Fruit fly (Drosophila melanogaster): ENCODE measurements around the gene Apc.

Gene Apc

DNA sequence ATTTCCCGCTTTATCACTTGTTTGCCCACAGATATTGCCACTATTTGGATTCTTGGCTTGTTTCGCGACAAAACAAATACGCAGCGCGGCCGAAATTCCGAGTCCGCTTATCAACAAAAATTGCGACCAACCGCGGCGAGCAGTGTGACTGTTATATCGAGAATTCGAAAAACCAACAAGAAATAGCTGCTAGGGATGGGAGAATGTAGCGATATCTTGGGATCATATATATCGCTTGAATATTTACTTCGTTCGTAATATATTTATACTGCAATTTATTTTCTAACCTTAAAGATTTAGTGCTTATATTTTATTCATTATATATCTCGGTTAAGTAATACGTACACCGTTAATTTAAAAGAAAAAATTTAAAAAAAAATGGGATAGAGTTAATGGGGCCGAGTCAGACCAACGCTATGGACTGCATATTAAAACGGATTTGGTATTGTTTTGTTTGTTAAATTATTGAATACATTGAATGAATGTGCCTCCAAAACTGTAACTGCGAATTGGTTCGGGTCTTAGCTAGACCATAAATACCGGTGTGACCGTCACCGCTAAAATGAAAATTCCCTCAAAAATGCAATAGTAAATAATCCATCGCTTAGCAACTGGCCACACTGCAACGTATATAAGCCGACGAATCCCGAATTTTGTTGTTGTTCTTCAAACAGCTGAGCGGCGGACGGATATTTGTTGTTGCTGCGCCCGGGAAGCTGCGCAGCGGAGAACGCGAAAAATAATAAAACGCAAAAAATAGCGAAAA is at the start of gene Apc, which contains the start of gene spg (continued):
- peak; percentile 10 for TF ChIP-seq CG16863 (GFP tag; optimal IDR thresholded peaks at IDR 0.05)
- TF ChIP-seq CG4282 (GFP tag; optimal IDR thresholded peaks at IDR 0.05), result no peak
- peak; percentile 3 for TF ChIP-seq CG13775 (GFP tag; optimal IDR thresholded peaks at IDR 0.05)
- TF ChIP-seq zfh2 (GFP tag; optimal IDR thresholded peaks at IDR 0.05), result no peak
- TF ChIP-seq Nf-YC (tag; optimal IDR thresholded peaks at IDR 0.05), result peak; percentile 46
- TF ChIP-seq dan (GFP tag; IDR thresholded peaks at IDR 0.05), result no peak
- TF ChIP-seq lov (optimal IDR thresholded peaks at IDR 0.05), result no peak
- TF ChIP-seq lov (GFP tag; IDR thresholded peaks at IDR 0.05), result 0 out of 3 replicates have a peak, but pooled peaks have one; percentile 25
- peak; percentile 70 for TF ChIP-seq Fer1 (GFP tag; optimal IDR thresholded peaks at IDR 0.05)
- TF ChIP-seq wdn (GFP tag; IDR thresholded peaks at IDR 0.05), result 0 out of 2 replicates have a peak, but pooled peaks have one; percentile 8
- TF ChIP-seq slp2 (GFP tag; optimal IDR thresholded peaks at IDR 0.05), result peak; percentile 17
- TF ChIP-seq CG12104 (GFP tag; optimal IDR thresholded peaks at IDR 0.05), result no peak
- peak; percentile 84 for TF ChIP-seq Sry-δ (GFP tag; optimal IDR thresholded peaks at IDR 0.05)
- 0 out of 2 replicates have a peak, but pooled peaks have one; percentile 19 for TF ChIP-seq Nf-YA (GFP tag; IDR thresholded peaks at IDR 0.05)
- peak; percentile 35 for TF ChIP-seq CG3281 (GFP tag; optimal IDR thresholded peaks at IDR 0.05)
- no peak for TF ChIP-seq Antp (GFP tag; optimal IDR thresholded peaks at IDR 0.05)
- TF ChIP-seq onecut (GFP tag; IDR thresholded peaks at IDR 0.05), result no peak
- no peak for TF ChIP-seq CTCF (GFP tag; optimal IDR thresholded peaks at IDR 0.05)
- TF ChIP-seq lmd (GFP tag; IDR thresholded peaks at IDR 0.05), result no peak
- TF ChIP-seq CG8765 (GFP tag; IDR thresholded peaks at IDR 0.05), result no peak
- peak; percentile 48 for TF ChIP-seq CG2875 (GFP tag; optimal IDR thresholded peaks at IDR 0.05)
- peak; percentile 63 for TF ChIP-seq Ets97D (GFP tag; optimal IDR thresholded peaks at IDR 0.05)
- no peak for TF ChIP-seq dati (GFP tag; IDR thresholded peaks at IDR 0.05)
- TF ChIP-seq CG14441 (GFP tag; IDR thresholded peaks at IDR 0.05), result no peak
- peak in 1 of 2 experiments; percentile 8 for TF ChIP-seq Eip74EF (GFP tag; optimal IDR thresholded peaks at IDR 0.05)
- TF ChIP-seq gro (GFP tag; optimal IDR thresholded peaks at IDR 0.05), result peak; percentile 38
- no peak for TF ChIP-seq Nf-YB (GFP tag; optimal IDR thresholded peaks at IDR 0.05)
- TF ChIP-seq Lim3 (GFP tag; IDR thresholded peaks at IDR 0.05), result no peak
- no peak for TF ChIP-seq Dfd (GFP tag; optimal IDR thresholded peaks at IDR 0.05)
- peak; percentile 51 for TF ChIP-seq Mes4 (GFP tag; optimal IDR thresholded peaks at IDR 0.05)
- no peak for TF ChIP-seq z (GFP tag; IDR thresholded peaks at IDR 0.05)
- TF ChIP-seq Sox100B (GFP tag; optimal IDR thresholded peaks at IDR 0.05), result no peak
- TF ChIP-seq CG4707 (GFP tag; optimal IDR thresholded peaks at IDR 0.05), result peak; percentile 71
- no peak for TF ChIP-seq CkIIα-i1 (GFP tag; IDR thresholded peaks at IDR 0.05)
- TF ChIP-seq CG31224 (GFP tag; IDR thresholded peaks at IDR 0.05), result no peak
- TF ChIP-seq CG17912 (GFP tag; optimal IDR thresholded peaks at IDR 0.05), result peak; percentile 63
- TF ChIP-seq NfI (GFP tag; optimal IDR thresholded peaks at IDR 0.05), result no peak
- no peak for TF ChIP-seq CG17568 (GFP tag; optimal IDR thresholded peaks at IDR 0.05)
- TF ChIP-seq CG8359 (GFP tag; optimal IDR thresholded peaks at IDR 0.05; ENCODE audit: borderline replicate concordance), result peak; percentile 42
- TF ChIP-seq Neu2 (GFP tag; optimal IDR thresholded peaks at IDR 0.05; ENCODE audit: borderline replicate concordance), result no peak
- TF ChIP-seq sob (GFP tag; IDR thresholded peaks at IDR 0.05), result peak; percentile 20; the same call in 1 of the 2 replicates
- peak; percentile 93 for TF ChIP-seq CG11560 (tag; IDR thresholded peaks at IDR 0.05)
- TF ChIP-seq sd (tag; optimal IDR thresholded peaks at IDR 0.05), result peak; percentile 93
- TF ChIP-seq dmrt99B (tag; optimal IDR thresholded peaks at IDR 0.05), result peak; percentile 30
- peak; percentile 57 for TF ChIP-seq CG11398 (GFP tag; optimal IDR thresholded peaks at IDR 0.05)
- peak in 1 of 3 experiments; percentile 65 for TF ChIP-seq Stat92E (GFP tag; optimal IDR thresholded peaks at IDR 0.05)
- TF ChIP-seq gcm2 (GFP tag; optimal IDR thresholded peaks at IDR 0.05), result peak; percentile 17
- TF ChIP-seq CG15073 (GFP tag; optimal IDR thresholded peaks at IDR 0.05), result no peak
- 0 out of 2 replicates have a peak, but pooled peaks have one; percentile 4 for TF ChIP-seq CG17328 (GFP tag; IDR thresholded peaks at IDR 0.05)
- TF ChIP-seq CG4617 (GFP tag; optimal IDR thresholded peaks at IDR 0.05; ENCODE audit: borderline replicate concordance), result peak; percentile 6
